Fruit fly (Drosophila melanogaster) whole organism, embryonic: ENCODE data around the gene Rrp47.

Experiments
- CG10209 ChIP-seq: fragments of 200-800 bp; sonication (Bioruptor generic); optimal IDR thresholded peaks from 3 replicates; lab custom pipeline; 2017; ENCODE audit warnings: missing biosample characterization, mild to moderate bottlenecking, missing genetic modification characterization, missing genetic modification reagents
- CG10267 ChIP-seq: fragments of 200-800 bp; sonication (Bioruptor generic); optimal IDR thresholded peaks from 2 replicates; lab custom pipeline; 2018; ENCODE audit warnings: missing biosample characterization, mild to moderate bottlenecking, missing genetic modification characterization, moderate library complexity
- CG11723 ChIP-seq: fragments of 200-800 bp; sonication (Bioruptor generic); optimal IDR thresholded peaks from 2 replicates; lab custom pipeline; 2017; ENCODE audit warnings: missing biosample characterization, mild to moderate bottlenecking, missing genetic modification characterization
- CG12236 ChIP-seq: fragments of 200-800 bp; sonication (Bioruptor generic); optimal IDR thresholded peaks from 2 replicates; lab custom pipeline; 2016; ENCODE audit warnings: missing biosample characterization, missing genetic modification characterization
- CG13287 ChIP-seq: fragments of 200-800 bp; sonication (Bioruptor generic); IDR thresholded peaks from 2 replicates; pipeline ENCODE4 v1.3.6; 2022; ENCODE audit warnings: missing biosample characterization, missing genetic modification characterization; ENCODE audit not compliant: partially characterized antibody
- CG13894 ChIP-seq: fragments of 200-800 bp; sonication (Bioruptor generic); optimal IDR thresholded peaks from 3 replicates; lab custom pipeline; 2018; ENCODE audit warnings: missing biosample characterization, mild to moderate bottlenecking, missing genetic modification characterization, moderate library complexity
- CG15269 ChIP-seq: fragments of 200-800 bp; sonication (Bioruptor generic); optimal IDR thresholded peaks from 2 replicates; lab custom pipeline; 2018; ENCODE audit warnings: missing biosample characterization, mild to moderate bottlenecking, missing genetic modification characterization, moderate library complexity
- CG1647 ChIP-seq: fragments of 200-800 bp; sonication (Bioruptor generic); optimal IDR thresholded peaks from 3 replicates; lab custom pipeline; 2016; ENCODE audit warnings: missing biosample characterization, missing genetic modification characterization
- CG17328 ChIP-seq: fragments of 200-800 bp; sonication (Bioruptor generic); IDR thresholded peaks from 2 replicates; pipeline ENCODE4 v1.3.6; 2022; ENCODE audit warnings: missing biosample characterization, missing genetic modification characterization
- CG2875 ChIP-seq: fragments of 200-800 bp; sonication (Bioruptor generic); optimal IDR thresholded peaks from 2 replicates; lab custom pipeline; 2017; ENCODE audit warnings: missing biosample characterization, mild to moderate bottlenecking, missing genetic modification characterization, missing genetic modification reagents
- CG30431 ChIP-seq: fragments of 200-800 bp; sonication (Bioruptor generic); optimal IDR thresholded peaks from 2 replicates; lab custom pipeline; 2017; ENCODE audit warnings: missing biosample characterization, missing genetic modification characterization
- CG3065 ChIP-seq: fragments of 200-800 bp; sonication (Bioruptor generic); optimal IDR thresholded peaks from 2 replicates; lab custom pipeline; 2016; ENCODE audit warnings: missing biosample characterization, missing genetic modification characterization
- CG33557 ChIP-seq: fragments of 200-800 bp; sonication (Bioruptor generic); optimal IDR thresholded peaks from 2 replicates; lab custom pipeline; 2019; ENCODE audit warnings: missing biosample characterization, mild to moderate bottlenecking, missing genetic modification characterization, moderate library complexity
- CG7987 ChIP-seq: fragments of 200-800 bp; sonication (Bioruptor generic); optimal IDR thresholded peaks from 2 replicates; lab custom pipeline; 2018; ENCODE audit warnings: missing biosample characterization, mild to moderate bottlenecking, missing genetic modification characterization, moderate library complexity
- CG8944 ChIP-seq: fragments of 200-800 bp; sonication (Bioruptor generic); optimal IDR thresholded peaks from 3 replicates; lab custom pipeline; 2016; ENCODE audit warnings: missing biosample characterization, missing genetic modification characterization
- CG9797 ChIP-seq: fragments of 200-800 bp; sonication (Bioruptor generic); optimal IDR thresholded peaks from 3 replicates; lab custom pipeline; 2018; ENCODE audit warnings: missing biosample characterization, mild to moderate bottlenecking, missing genetic modification characterization
- Dad ChIP-seq: fragments of 200-800 bp; sonication (Bioruptor generic); optimal IDR thresholded peaks from 3 replicates; lab custom pipeline; 2016; ENCODE audit warnings: missing biosample characterization, missing genetic modification characterization
- Fer2 ChIP-seq: fragments of 200-800 bp; sonication (Bioruptor generic); optimal IDR thresholded peaks from 2 replicates; lab custom pipeline; 2018; ENCODE audit warnings: missing biosample characterization, mild to moderate bottlenecking, missing genetic modification characterization, moderate library complexity
- HLH54F ChIP-seq: fragments of 200-800 bp; sonication (Bioruptor generic); optimal IDR thresholded peaks from 3 replicates; lab custom pipeline; 2016; ENCODE audit warnings: missing biosample characterization, missing genetic modification characterization
- Hr3 ChIP-seq: fragments of 200-800 bp; sonication (Bioruptor generic); optimal IDR thresholded peaks from 3 replicates; lab custom pipeline; 2016; ENCODE audit warnings: missing biosample characterization, missing genetic modification characterization
- Jarid2 ChIP-seq: fragments of 200-800 bp; sonication (Bioruptor generic); optimal IDR thresholded peaks from 3 replicates; lab custom pipeline; 2017; ENCODE audit warnings: mild to moderate bottlenecking, missing biosample characterization, missing genetic modification reagents, missing genetic modification characterization
- Lim3 ChIP-seq: fragments of 200-800 bp; sonication (Bioruptor generic); IDR thresholded peaks from 2 replicates; pipeline ENCODE4 v1.3.6; 2022; ENCODE audit warnings: missing biosample characterization, missing genetic modification characterization
- Neu2 ChIP-seq: fragments of 200-800 bp; sonication (Bioruptor generic); optimal IDR thresholded peaks from 3 replicates; lab custom pipeline; 2016; ENCODE audit warnings: missing biosample characterization, missing genetic modification characterization, borderline replicate concordance
- Nf-YC ChIP-seq: fragments of 200-800 bp; optimal IDR thresholded peaks from 3 replicates; lab custom pipeline; 2019; ENCODE audit warnings: missing biosample characterization, mild to moderate bottlenecking, missing genetic modification characterization, moderate library complexity
- NfI ChIP-seq: fragments of 200-800 bp; sonication (Bioruptor generic); optimal IDR thresholded peaks from 3 replicates; lab custom pipeline; 2018; ENCODE audit warnings: missing biosample characterization, mild to moderate bottlenecking, missing genetic modification characterization, moderate library complexity
- Oaz ChIP-seq: fragments of 200-800 bp; sonication (Bioruptor generic); IDR thresholded peaks from 2 replicates; pipeline ENCODE4 v1.3.6; 2022; ENCODE audit warnings: missing biosample characterization, missing genetic modification characterization
- Ptx1 ChIP-seq: fragments of 200-800 bp; sonication (Bioruptor generic); IDR thresholded peaks from 2 replicates; pipeline ENCODE4 v1.3.6; 2022; ENCODE audit warnings: missing biosample characterization, missing genetic modification characterization
- Sry-β ChIP-seq: fragments of 200-800 bp; sonication (Bioruptor generic); optimal IDR thresholded peaks from 2 replicates; lab custom pipeline; 2018; ENCODE audit warnings: missing biosample characterization, mild to moderate bottlenecking, missing genetic modification characterization, moderate library complexity
- Trl ChIP-seq, 3 experiments: fragments of >200 bp in 2 of 3; fragments of 200-800 bp in 1 of 3; sonication (Bioruptor generic) in 1 of 3; optimal IDR thresholded peaks; 2 replicates in 1 of 3; 3 replicates in 2 of 3; lab custom pipeline; 2016 to 2017; ENCODE audit warnings: missing biosample characterization in 1 of 3, missing genetic modification characterization in 1 of 3
- abd-A ChIP-seq: fragments of 200-800 bp; sonication (Bioruptor generic); optimal IDR thresholded peaks from 3 replicates; lab custom pipeline; 2019; ENCODE audit warnings: missing biosample characterization, mild to moderate bottlenecking, missing genetic modification characterization, moderate library complexity
- bigmax ChIP-seq: fragments of 200-800 bp; sonication (Bioruptor generic); optimal IDR thresholded peaks from 2 replicates; lab custom pipeline; 2018; ENCODE audit warnings: missing biosample characterization, mild to moderate bottlenecking, missing genetic modification characterization
- bsh ChIP-seq, 2 experiments: fragments of 200-800 bp; sonication (Bioruptor generic); optimal IDR thresholded peaks; 2 replicates each; lab custom pipeline; 2017 to 2018; ENCODE audit warnings: mild to moderate bottlenecking in 2 of 2, missing biosample characterization in 2 of 2, missing genetic modification characterization in 2 of 2, moderate library complexity in 1 of 2
- cg ChIP-seq: fragments of 200-800 bp; sonication (Bioruptor generic); optimal IDR thresholded peaks from 3 replicates; lab custom pipeline; 2019; ENCODE audit warnings: missing biosample characterization, mild to moderate bottlenecking, missing genetic modification characterization, moderate library complexity
- crp ChIP-seq, 2 experiments: fragments of 200-800 bp; sonication (Bioruptor generic); optimal IDR thresholded peaks; 2 replicates in 1 of 2; 3 replicates in 1 of 2; lab custom pipeline; 2017; ENCODE audit warnings: missing biosample characterization in 2 of 2, missing genetic modification characterization in 2 of 2, mild to moderate bottlenecking in 1 of 2, moderate library complexity in 1 of 2
- ems ChIP-seq: fragments of 200-800 bp; sonication (Bioruptor generic); optimal IDR thresholded peaks from 3 replicates; lab custom pipeline; 2016; ENCODE audit warnings: missing biosample characterization, missing genetic modification characterization
- en ChIP-seq: fragments of 200-800 bp; sonication (Bioruptor generic); optimal IDR thresholded peaks from 2 replicates; lab custom pipeline; 2016; ENCODE audit warnings: missing biosample characterization, missing genetic modification characterization
- eyg ChIP-seq: fragments of 200-800 bp; sonication (Bioruptor generic); optimal IDR thresholded peaks from 3 replicates; lab custom pipeline; 2016; ENCODE audit warnings: missing biosample characterization, missing genetic modification characterization
- fd102C ChIP-seq: fragments of 200-800 bp; sonication (Bioruptor generic); optimal IDR thresholded peaks from 2 replicates; lab custom pipeline; 2018; ENCODE audit warnings: missing biosample characterization, mild to moderate bottlenecking, missing genetic modification characterization, moderate library complexity
- gem ChIP-seq: fragments of 200-800 bp; sonication (Bioruptor generic); optimal IDR thresholded peaks from 2 replicates; lab custom pipeline; 2019; ENCODE audit warnings: missing biosample characterization, mild to moderate bottlenecking, missing genetic modification characterization, moderate library complexity
- jigr1 ChIP-seq: fragments of 200-800 bp; sonication (Bioruptor generic); IDR thresholded peaks from 3 replicates; pipeline ENCODE4 v1.3.6; 2022; ENCODE audit warnings: missing biosample characterization, missing genetic modification characterization
- lab ChIP-seq: fragments of 200-800 bp; sonication (Bioruptor generic); optimal IDR thresholded peaks from 3 replicates; lab custom pipeline; 2017; ENCODE audit warnings: missing biosample characterization, missing genetic modification characterization, mild to moderate bottlenecking, moderate library complexity, missing genetic modification reagents
- org-1 ChIP-seq: fragments of 200-800 bp; sonication (Bioruptor generic); optimal IDR thresholded peaks from 2 replicates; lab custom pipeline; 2017; ENCODE audit warnings: missing biosample characterization, missing genetic modification characterization
- pita ChIP-seq: fragments of 200-800 bp; sonication (Bioruptor generic); optimal IDR thresholded peaks from 2 replicates; lab custom pipeline; 2017; ENCODE audit warnings: missing biosample characterization, mild to moderate bottlenecking, missing genetic modification characterization
- salm ChIP-seq: fragments of 200-800 bp; sonication (Bioruptor generic); optimal IDR thresholded peaks from 2 replicates; lab custom pipeline; 2018; ENCODE audit warnings: missing biosample characterization, mild to moderate bottlenecking, missing genetic modification characterization
- sens ChIP-seq: fragments of 200-800 bp; sonication (Bioruptor generic); peaks from one replicate; lab custom pipeline; 2016; ENCODE audit warnings: missing biosample characterization, missing genetic modification characterization
- shn ChIP-seq: fragments of 200-800 bp; sonication (Bioruptor generic); optimal IDR thresholded peaks from 3 replicates; lab custom pipeline; 2016; ENCODE audit warnings: missing biosample characterization, missing genetic modification characterization
- sisA ChIP-seq: fragments of 200-800 bp; sonication (Bioruptor generic); IDR thresholded peaks from 2 replicates; pipeline ENCODE4 v1.3.6; 2022; ENCODE audit warnings: missing biosample characterization, missing genetic modification characterization
- sr ChIP-seq: fragments of 200-800 bp; sonication (Bioruptor generic); IDR thresholded peaks from 3 replicates; pipeline ENCODE4 v1.3.6; 2022; ENCODE audit warnings: missing biosample characterization, missing genetic modification characterization
- ssp ChIP-seq: fragments of 200-800 bp; sonication (Bioruptor generic); IDR thresholded peaks from 2 replicates; pipeline ENCODE4 v1.3.6; 2022; ENCODE audit warnings: missing biosample characterization, missing genetic modification characterization
- tna ChIP-seq: fragments of 200-800 bp; sonication (Bioruptor generic); IDR thresholded peaks from 2 replicates; pipeline ENCODE4 v1.3.6; 2022; ENCODE audit warnings: missing biosample characterization, missing genetic modification characterization; ENCODE audit not compliant: partially characterized antibody
- toy ChIP-seq: fragments of 200-800 bp; sonication (Bioruptor generic); IDR thresholded peaks from 2 replicates; pipeline ENCODE4 v1.3.6; 2022; ENCODE audit warnings: missing biosample characterization, missing genetic modification characterization

The Rrp47 gene

DNA sequence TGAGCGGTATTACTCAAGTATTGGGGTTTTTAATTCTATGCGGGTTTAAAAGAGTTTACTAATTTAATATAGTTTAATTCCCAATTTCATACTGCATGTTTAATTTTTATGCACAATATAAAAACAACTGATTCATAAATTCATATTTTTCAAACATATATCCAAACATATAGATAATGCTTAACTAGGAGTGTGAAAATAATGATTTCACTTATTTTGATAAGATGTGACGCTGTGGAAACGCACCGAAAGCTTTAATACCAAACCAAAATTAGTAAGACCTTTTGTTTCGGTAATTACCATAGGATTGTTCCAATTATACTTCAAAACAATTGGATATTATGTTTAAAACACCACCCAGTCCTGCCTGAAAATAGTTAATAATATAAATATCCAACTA lies 38.8 kb downstream of the Rrp47 start, which contains the start of gene Slc25A46a (continued):
- TF ChIP-seq shn (GFP tag; lab: Kevin White, UChicago) (no peak), Sry-β (GFP tag; lab: Kevin White, UChicago) (no peak), sisA (GFP tag; lab: Robert Waterston, UW) (no peak), cg (GFP tag; lab: Kevin White, UChicago) (no peak), gem (tag; lab: Kevin White, UChicago) (no peak), CG1647 (GFP tag; lab: Kevin White, UChicago) (no peak), CG13894 (no peak), tna (GFP tag; lab: Robert Waterston, UW) (no peak), CG13287 (GFP tag; lab: Robert Waterston, UW) (no peak), Ptx1 (no peak), bsh (GFP tag; optimal IDR thresholded peaks at IDR 0.05; lab: Kevin White, UChicago) (no peak), Nf-YC (no peak), Neu2 (GFP tag; lab: Kevin White, UChicago) (no peak), Fer2 (no peak), CG3065 (no peak), CG17328 (GFP tag; lab: Robert Waterston, UW) (no peak), CG11723 (GFP tag; lab: Kevin White, UChicago) (no peak), jigr1 (GFP tag; lab: Robert Waterston, UW) (no peak), Dad (GFP tag; lab: Kevin White, UChicago) (no peak), lab (GFP tag; lab: Kevin White, UChicago) (no peak), ssp (GFP tag; lab: Robert Waterston, UW) (peak; percentile 86), Lim3 (GFP tag; lab: Robert Waterston, UW) (no peak), sr (GFP tag; lab: Robert Waterston, UW) (no peak), CG15269 (tag; lab: Kevin White, UChicago) (no peak), CG10267 (peak; percentile 15), eyg (no peak), Hr3 (GFP tag; lab: Kevin White, UChicago) (no peak), bigmax (no peak), org-1 (GFP tag; lab: Kevin White, UChicago) (no peak), crp (GFP tag; optimal IDR thresholded peaks at IDR 0.05; lab: Kevin White, UChicago) (peak in 1 of 2 experiments; percentile 13), NfI (GFP tag; lab: Kevin White, UChicago) (no peak), CG30431 (no peak), HLH54F (GFP tag; lab: Kevin White, UChicago) (no peak), CG33557 (no peak)

DNA sequence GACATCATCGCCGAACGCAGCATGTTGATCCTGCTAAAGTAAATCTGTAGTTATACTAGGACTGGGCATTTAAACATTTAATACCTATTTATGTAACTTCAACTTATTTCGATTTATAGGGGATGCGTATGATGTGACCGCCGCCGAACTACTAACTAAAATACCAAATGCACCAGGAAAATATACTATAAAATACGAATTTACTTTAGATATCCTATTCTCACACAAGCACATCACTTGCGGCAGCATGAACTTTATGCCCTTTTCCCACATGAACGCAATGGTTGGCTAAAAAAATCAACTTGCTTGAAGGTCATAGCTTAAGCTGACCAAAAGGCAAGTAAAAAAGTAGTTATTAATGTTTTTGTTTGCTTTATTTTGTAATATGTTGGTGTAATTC lies 42.0 kb downstream of the Rrp47 start, which contains the start of gene ND-20:
Gene ND-20 (minus strand): TSS at position 155 of the 400 bp plus-strand sequence.
- TF ChIP-seq CG10209 (GFP tag; lab: Kevin White, UChicago) = no peak
- no peak for TF ChIP-seq en (GFP tag; lab: Kevin White, UChicago)
- TF ChIP-seq CG9797 = peak; percentile 81
- no peak for TF ChIP-seq CG12236 (GFP tag; lab: Kevin White, UChicago)
- TF ChIP-seq fd102C = no peak
- TF ChIP-seq ssp (GFP tag; lab: Robert Waterston, UW) = peak; percentile 98
- no peak for TF ChIP-seq CG8944 (GFP tag; lab: Kevin White, UChicago)
- no peak for TF ChIP-seq abd-A (tag; lab: Kevin White, UChicago)
- TF ChIP-seq CG10267 = peak; percentile 26
- TF ChIP-seq pita (GFP tag; lab: Kevin White, UChicago) = no peak
- TF ChIP-seq Trl (optimal IDR thresholded peaks at IDR 0.05; lab: Kevin White, UChicago) = no peak
- no peak for TF ChIP-seq Trl (GFP tag; optimal IDR thresholded peaks at IDR 0.05; lab: Kevin White, UChicago)
- TF ChIP-seq Jarid2 (GFP tag; lab: Kevin White, UChicago) = no peak
- TF ChIP-seq CG7987 (GFP tag; lab: Kevin White, UChicago) = no peak
- no peak for TF ChIP-seq Oaz (GFP tag; lab: Robert Waterston, UW)
- TF ChIP-seq bsh (GFP tag; optimal IDR thresholded peaks at IDR 0.05; lab: Kevin White, UChicago) = peak in 1 of 2 experiments; percentile 5
- TF ChIP-seq salm = no peak
- peak; percentile 80 for TF ChIP-seq sens (GFP tag; lab: Kevin White, UChicago)
- no peak for TF ChIP-seq toy
- no peak for TF ChIP-seq ems (GFP tag; lab: Kevin White, UChicago)
- no peak for TF ChIP-seq CG2875 (GFP tag; lab: Kevin White, UChicago)
